Worm (Caenorhabditis elegans) whole organism, midembryonic: ENCODE measurements around the gene glc-4.

Experiments
- T22C8.4 ChIP-seq: fragments of 200-800 bp; sonication (Bioruptor generic); IDR thresholded peaks from 2 replicates; pipeline ENCODE4 v1.3.6; 2022; ENCODE audit warnings: missing genetic modification characterization, missing compliant biosample characterization
- cog-1 ChIP-seq: sonication (generic microtip); optimal IDR thresholded peaks from 2 replicates; lab custom pipeline; 2016; ENCODE audit warnings: missing genetic modification characterization, missing compliant biosample characterization
- flt-1 ChIP-seq: fragments of 200-800 bp; sonication (Bioruptor generic); IDR thresholded peaks from 2 replicates; pipeline ENCODE4 v1.3.6; 2022; ENCODE audit warnings: missing genetic modification characterization, missing compliant biosample characterization
- klf-2 ChIP-seq: fragments of 200-800 bp; sonication (Bioruptor generic); conservative IDR thresholded peaks from 2 replicates; pipeline ENCODE4 v1.3.6; 2022; ENCODE audit warnings: missing genetic modification reagents, missing genetic modification characterization, missing compliant biosample characterization
- med-1 ChIP-seq: sonication (generic microtip); optimal IDR thresholded peaks from 2 replicates; lab custom pipeline; 2017; ENCODE audit warnings: missing genetic modification characterization, mild to moderate bottlenecking, missing compliant biosample characterization, antibody characterized with exemption, missing genetic modification reagents; ENCODE audit not compliant: insufficient read depth
- ref-1 ChIP-seq: fragments of 200-800 bp; sonication (Bioruptor generic); conservative IDR thresholded peaks from 2 replicates; pipeline ENCODE4 v1.3.6; 2022; ENCODE audit warnings: missing genetic modification reagents, missing genetic modification characterization, missing compliant biosample characterization
- tab-1 ChIP-seq: fragments of 200-800 bp; sonication (Bioruptor generic); IDR thresholded peaks from 2 replicates; pipeline ENCODE4 v1.3.6; 2022; ENCODE audit warnings: missing genetic modification characterization, missing compliant biosample characterization
- ztf-23 ChIP-seq: fragments of 200-800 bp; sonication (Bioruptor generic); IDR thresholded peaks from 2 replicates; pipeline ENCODE4 v1.3.6; 2022; ENCODE audit warnings: missing genetic modification reagents, missing genetic modification characterization, missing compliant biosample characterization
- ztf-29 ChIP-seq: fragments of 200-800 bp; sonication (Bioruptor generic); IDR thresholded peaks from 2 replicates; pipeline ENCODE4 v1.3.6; 2022; ENCODE audit warnings: missing genetic modification reagents, missing genetic modification characterization, missing compliant biosample characterization

glc-4 gene

ce11 chrII:7203110-7203509 is 28.4 kb upstream of the glc-4 start, which contains the start of gene srd-56:
Gene srd-56, minus strand, starts transcription at chrII:7203210.
- TF ChIP-seq flt-1 (GFP tag; lab: Robert Waterston, UW) (no peak), med-1 (GFP tag; lab: Kevin White, UChicago) (no peak), cog-1 (no peak), klf-2 (GFP tag; lab: Robert Waterston, UW) (no peak)

ce11 chrII:7200051-7200599 is 25.4 kb upstream of the glc-4 start, which contains the start of gene pcrg-1:
Gene pcrg-1, plus strand, starts transcription at chrII:7200549.
- TF ChIP-seq ref-1 (GFP tag; lab: Robert Waterston, UW) (peak; percentile 82), klf-2 (GFP tag; lab: Robert Waterston, UW) (peak; percentile 86), ztf-23 (peak; percentile 94), tab-1 (GFP tag; lab: Robert Waterston, UW) (peak; percentile 96), T22C8.4 (GFP tag; lab: Robert Waterston, UW) (peak; percentile 92), flt-1 (GFP tag; lab: Robert Waterston, UW) (peak; percentile 95), med-1 (GFP tag; lab: Kevin White, UChicago) (peak; percentile 61), cog-1 (peak; percentile 74), ztf-29 (GFP tag; lab: Robert Waterston, UW) (peak; percentile 85)

- TF ChIP-seq tab-1 (GFP tag; lab: Robert Waterston, UW) = no peak
Observed at ce11 chrII:7199308-7199707, 24.6 kb upstream of the glc-4 start, which contains the start of gene E04F6.6. Gene E04F6.6, minus strand, starts transcription at chrII:7199565.

DNA sequence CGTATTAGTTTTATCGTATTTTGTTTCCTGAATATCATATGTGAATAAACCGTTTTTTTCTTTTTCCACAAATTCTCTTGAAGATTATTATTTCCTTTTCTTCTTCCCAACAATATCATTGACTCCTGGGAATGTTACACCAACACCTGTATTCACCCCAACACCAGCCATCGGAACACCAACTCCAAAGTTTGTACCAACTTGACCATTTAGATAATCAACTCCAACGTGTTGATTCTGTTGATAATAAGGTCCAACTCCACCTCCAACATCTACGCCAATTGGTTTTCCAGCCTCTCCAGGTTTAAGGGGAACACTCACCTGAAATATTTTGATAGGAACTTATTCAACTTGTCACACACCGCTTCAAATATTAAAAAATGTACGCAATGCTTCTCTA is 22.7 kb upstream of the glc-4 start:
- TF ChIP-seq ztf-29 (GFP tag; lab: Robert Waterston, UW) = no peak
- no peak for TF ChIP-seq flt-1 (GFP tag; lab: Robert Waterston, UW)
- TF ChIP-seq cog-1 = no peak
- TF ChIP-seq ref-1 (GFP tag; lab: Robert Waterston, UW) = no peak
- no peak for TF ChIP-seq tab-1 (GFP tag; lab: Robert Waterston, UW)
- no peak for TF ChIP-seq T22C8.4 (GFP tag; lab: Robert Waterston, UW)
- no peak for TF ChIP-seq med-1 (GFP tag; lab: Kevin White, UChicago)

DNA sequence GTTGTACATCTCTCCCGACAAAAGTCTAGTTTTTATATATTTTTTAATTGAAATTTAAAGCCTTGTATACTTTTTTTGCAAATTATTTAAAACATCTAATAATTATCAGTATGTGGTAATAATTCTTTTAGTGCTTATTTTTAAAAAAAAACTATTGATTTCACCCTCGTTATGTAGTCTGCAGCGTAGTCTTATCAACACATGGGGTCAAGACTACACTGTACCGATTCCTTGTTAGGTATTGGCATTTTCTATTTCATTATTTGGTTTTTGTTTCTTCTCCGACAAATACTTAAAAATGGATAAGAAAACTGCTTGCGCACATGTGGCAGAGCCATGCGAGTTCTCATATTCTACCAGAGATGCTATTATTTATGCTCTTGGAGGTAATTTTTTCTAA is 21.3 kb upstream of the glc-4 start, which contains the start of gene maoc-1:
Gene maoc-1 (plus strand): TSS at position 237 of the 400 bp plus-strand sequence.
- no peak for TF ChIP-seq klf-2 (GFP tag; lab: Robert Waterston, UW)
- TF ChIP-seq ztf-29 (GFP tag; lab: Robert Waterston, UW) = no peak

DNA sequence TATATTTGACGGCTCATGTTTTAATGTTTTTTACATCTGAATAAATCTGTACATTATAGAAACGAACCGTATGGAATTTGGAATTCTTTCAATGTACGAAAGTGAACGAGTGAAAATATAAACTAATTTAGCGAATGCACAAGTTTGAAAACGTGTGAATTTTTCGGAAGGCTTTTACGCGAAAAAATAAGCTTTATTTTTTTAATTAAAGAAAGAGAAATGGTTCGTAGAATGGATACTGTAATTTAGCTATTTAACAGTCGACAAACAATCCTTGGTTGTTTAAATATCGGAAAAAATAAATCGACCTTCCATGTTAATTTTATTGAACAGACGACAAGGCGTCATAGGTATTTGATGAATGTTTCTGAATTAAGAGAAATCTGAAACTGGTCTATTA is 20.8 kb upstream of the glc-4 start, which contains the start of gene acdh-12:
Gene acdh-12 (minus strand): TSS at position 101 of the 400 bp plus-strand sequence.
- TF ChIP-seq tab-1 (GFP tag; lab: Robert Waterston, UW) (no peak), klf-2 (GFP tag; lab: Robert Waterston, UW) (no peak), ztf-23 (no peak), cog-1 (no peak), T22C8.4 (GFP tag; lab: Robert Waterston, UW) (no peak), ref-1 (GFP tag; lab: Robert Waterston, UW) (no peak), ztf-29 (GFP tag; lab: Robert Waterston, UW) (no peak), med-1 (GFP tag; lab: Kevin White, UChicago) (no peak), flt-1 (GFP tag; lab: Robert Waterston, UW) (no peak)

ce11 chrII:7189120-7189519 is 14.4 kb upstream of the glc-4 start, which contains the start of gene E04F6.4:
Gene E04F6.4, plus strand, starts transcription at chrII:7189420.
- TF ChIP-seq klf-2 (GFP tag; lab: Robert Waterston, UW) (no peak), med-1 (GFP tag; lab: Kevin White, UChicago) (no peak), ztf-23 (no peak), T22C8.4 (GFP tag; lab: Robert Waterston, UW) (no peak), cog-1 (no peak), tab-1 (GFP tag; lab: Robert Waterston, UW) (no peak), ref-1 (GFP tag; lab: Robert Waterston, UW) (no peak), flt-1 (GFP tag; lab: Robert Waterston, UW) (no peak), ztf-29 (GFP tag; lab: Robert Waterston, UW) (no peak)

DNA sequence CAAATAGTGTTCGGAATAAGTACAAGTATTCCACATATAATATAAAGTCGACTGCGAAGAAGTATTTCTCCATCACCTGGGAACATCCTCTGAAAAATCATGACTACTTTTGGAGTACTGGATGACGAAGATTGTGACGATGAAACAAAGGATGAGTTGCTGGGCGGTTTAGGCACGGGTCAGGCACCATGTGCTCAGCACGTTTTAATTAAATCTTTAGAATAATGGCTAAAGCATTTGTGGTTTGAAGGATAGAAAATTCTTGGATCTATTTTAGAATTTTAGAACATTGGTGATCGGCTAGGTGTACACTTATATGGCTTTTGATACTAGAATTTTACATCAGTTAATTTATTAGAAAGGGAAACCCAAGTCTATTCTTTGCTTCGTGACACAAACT is 12.4 kb upstream of the glc-4 start, which contains the start of gene C27H5.6:
Gene C27H5.6 (minus strand): TSS at position 101 of the 400 bp plus-strand sequence.
- TF ChIP-seq tab-1 (GFP tag; lab: Robert Waterston, UW) = no peak

- TF ChIP-seq tab-1 (GFP tag; lab: Robert Waterston, UW) (no peak), flt-1 (GFP tag; lab: Robert Waterston, UW) (no peak), klf-2 (GFP tag; lab: Robert Waterston, UW) (no peak), ref-1 (GFP tag; lab: Robert Waterston, UW) (no peak), ztf-23 (no peak), med-1 (GFP tag; lab: Kevin White, UChicago) (no peak), T22C8.4 (GFP tag; lab: Robert Waterston, UW) (no peak), cog-1 (no peak), ztf-29 (GFP tag; lab: Robert Waterston, UW) (no peak)
Observed at ce11 chrII:7186117-7186516, 11.4 kb upstream of the glc-4 start.

DNA sequence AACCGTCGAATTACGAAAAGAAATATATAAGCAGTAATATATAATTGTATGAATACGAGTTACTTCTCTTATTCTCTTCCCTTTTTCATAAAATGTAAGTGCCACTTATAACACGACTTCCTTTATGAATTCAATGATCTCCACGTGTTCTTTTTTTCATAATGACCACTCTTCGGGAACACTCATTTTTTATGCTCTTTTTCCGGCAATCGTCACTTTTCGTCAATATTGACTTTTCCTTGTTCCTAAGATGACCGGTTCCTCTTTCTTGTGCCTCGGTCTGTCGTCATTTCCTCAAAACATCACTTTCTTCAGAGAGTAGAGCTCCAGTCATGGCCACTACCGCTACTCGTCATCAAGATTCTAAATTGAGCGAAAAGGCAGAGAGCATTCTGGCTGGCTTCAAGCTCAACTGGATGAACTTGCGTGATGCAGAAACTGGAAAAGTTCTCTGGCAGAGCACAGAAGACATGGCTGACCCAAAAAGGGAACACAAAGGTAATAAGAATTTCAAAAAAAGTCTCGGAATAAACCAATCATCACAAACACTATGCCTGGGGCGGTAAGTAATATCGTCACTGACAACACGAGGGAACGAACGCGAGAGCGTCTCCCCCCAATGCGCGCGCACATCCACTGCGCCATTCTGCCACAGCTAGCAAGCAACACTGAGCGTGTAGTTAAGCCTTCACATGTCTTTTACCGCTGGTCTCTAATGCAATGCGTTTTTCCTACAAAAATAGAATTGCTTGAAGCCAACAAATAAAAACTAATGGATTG is 8.9 kb upstream of the glc-4 start, which contains the start of gene pdl-1:
Gene pdl-1 (plus strand): TSS at position 309 of the 780 bp plus-strand sequence.
- TF ChIP-seq med-1 (GFP tag; lab: Kevin White, UChicago) = peak; percentile 63
- TF ChIP-seq ztf-29 (GFP tag; lab: Robert Waterston, UW) = peak; percentile 94
- peak; percentile 94 for TF ChIP-seq ref-1 (GFP tag; lab: Robert Waterston, UW)
- peak; percentile 98 for TF ChIP-seq flt-1 (GFP tag; lab: Robert Waterston, UW)
- TF ChIP-seq klf-2 (GFP tag; lab: Robert Waterston, UW) = peak; percentile 94
- TF ChIP-seq T22C8.4 (GFP tag; lab: Robert Waterston, UW) = peak; percentile 95
- TF ChIP-seq tab-1 (GFP tag; lab: Robert Waterston, UW) = peak; percentile 97
- TF ChIP-seq ztf-23 = peak; percentile 96
- peak; percentile 91 for TF ChIP-seq cog-1
